Worm (Caenorhabditis elegans) whole organism, L2 larva: Measurements from ENCODE around the gene F43C11.12.

ENCODE experiments used
- R02D3.7 ChIP-seq: fragments of 150-350 bp; optimal IDR thresholded peaks from 2 replicates; lab custom pipeline; 2014; ENCODE audit warnings: missing biosample characterization, missing genetic modification characterization
- blmp-1 ChIP-seq: sonication (generic microtip); optimal IDR thresholded peaks from 2 replicates; lab custom pipeline; 2017; ENCODE audit warnings: missing genetic modification characterization, mild to moderate bottlenecking, missing compliant biosample characterization, antibody characterized with exemption, moderate library complexity; ENCODE audit not compliant: insufficient read depth
- lin-13 ChIP-seq: fragments of 150-350 bp; optimal IDR thresholded peaks from 2 replicates; lab custom pipeline; 2014; ENCODE audit warnings: missing biosample characterization, missing genetic modification reagents, missing genetic modification characterization
- lin-39 ChIP-seq: fragments of 150-350 bp; optimal IDR thresholded peaks from 2 replicates; lab custom pipeline; 2014; ENCODE audit warnings: missing biosample characterization, missing genetic modification reagents, missing genetic modification characterization
- nhr-129 ChIP-seq: fragments of 150-350 bp; optimal IDR thresholded peaks from 2 replicates; lab custom pipeline; 2014; ENCODE audit warnings: missing biosample characterization, missing genetic modification characterization
- nhr-237 ChIP-seq: fragments of 150-350 bp; optimal IDR thresholded peaks from 2 replicates; lab custom pipeline; 2014; ENCODE audit warnings: missing biosample characterization, missing genetic modification characterization
- nhr-25 ChIP-seq: fragments of 150-350 bp; sonication (generic microtip); optimal IDR thresholded peaks from 3 replicates; lab custom pipeline; 2014; ENCODE audit warnings: missing biosample characterization, missing genetic modification characterization
- ztf-11 ChIP-seq: sonication (generic microtip); optimal IDR thresholded peaks from 2 replicates; lab custom pipeline; 2017; ENCODE audit warnings: missing biosample characterization, missing genetic modification characterization

DNA sequence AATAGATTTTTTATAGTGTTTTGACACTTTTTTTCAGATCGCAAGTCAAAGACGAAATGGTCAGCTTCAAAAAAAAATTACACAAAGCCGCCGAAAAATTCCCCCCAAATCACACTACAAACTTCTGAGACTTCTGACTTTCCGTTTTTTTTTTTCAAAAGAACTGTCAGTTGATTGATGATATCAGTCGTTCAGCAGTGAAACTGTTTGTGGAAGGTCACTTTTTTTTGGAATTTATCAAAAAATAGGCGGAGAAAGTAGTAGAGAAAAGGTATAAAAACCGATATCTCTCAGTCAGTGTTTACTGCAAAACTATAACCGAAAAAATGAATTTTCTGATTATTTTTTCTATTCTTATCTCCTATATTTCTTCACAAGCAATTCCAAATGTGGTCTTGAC, 13.5 kb downstream of the F43C11.12 start, which contains the start of gene F43C11.3:
- no peak for TF ChIP-seq nhr-25
- no peak for TF ChIP-seq lin-39 (tag; lab: Kevin White, UChicago)
- no peak for TF ChIP-seq R02D3.7 (tag; lab: Kevin White, UChicago)
- TF ChIP-seq ztf-11 (tag; lab: Kevin White, UChicago): no peak
- no peak for TF ChIP-seq nhr-237 (tag; lab: Kevin White, UChicago)
- TF ChIP-seq blmp-1: no peak
- no peak for TF ChIP-seq lin-13 (GFP tag; lab: Kevin White, UChicago)
- no peak for TF ChIP-seq nhr-129 (tag; lab: Kevin White, UChicago)
